Worm (Caenorhabditis elegans) whole organism, early embryonic: ENCODE measurements around the gene nuaf-3.

ENCODE experiments used
- B0310.2 ChIP-seq: sonication (generic microtip); optimal IDR thresholded peaks from 2 replicates; lab custom pipeline; 2016; ENCODE audit warnings: mild to moderate bottlenecking, missing genetic modification characterization, missing compliant biosample characterization
- F13C5.2 ChIP-seq: sonication (generic microtip); optimal IDR thresholded peaks from 2 replicates; lab custom pipeline; 2017; ENCODE audit warnings: mild to moderate bottlenecking, missing genetic modification characterization, inconsistent platforms, missing compliant biosample characterization
- aly-1 ChIP-seq: sonication (generic microtip); optimal IDR thresholded peaks from 2 replicates; lab custom pipeline; 2016; ENCODE audit warnings: missing genetic modification characterization, missing compliant biosample characterization
- ama-1 ChIP-seq: fragments of 150-350 bp; optimal IDR thresholded peaks from 2 replicates; lab custom pipeline; 2014
- ceh-13 ChIP-seq: fragments of 200-800 bp; sonication (Bioruptor generic); optimal IDR thresholded peaks from 2 replicates; lab custom pipeline; 2018; ENCODE audit warnings: mild to moderate bottlenecking, missing genetic modification characterization, missing compliant biosample characterization
- ceh-36 ChIP-seq: sonication (generic microtip); optimal IDR thresholded peaks from 2 replicates; lab custom pipeline; 2016; ENCODE audit warnings: missing genetic modification characterization, inconsistent platforms, missing compliant biosample characterization
- ets-7 ChIP-seq: sonication (generic microtip); optimal IDR thresholded peaks from 2 replicates; lab custom pipeline; 2016; ENCODE audit warnings: missing genotype, missing genetic modification characterization, missing compliant biosample characterization
- flt-1 ChIP-seq: fragments of 200-800 bp; sonication (Bioruptor generic); IDR thresholded peaks from 2 replicates; pipeline ENCODE4 v1.3.6; 2022; ENCODE audit warnings: missing genetic modification characterization, missing compliant biosample characterization
- hmbx-1 ChIP-seq: sonication (generic microtip); optimal IDR thresholded peaks from 2 replicates; lab custom pipeline; 2016; ENCODE audit warnings: mild to moderate bottlenecking, missing genetic modification characterization, missing compliant biosample characterization
- hmg-4 ChIP-seq: fragments of 200-800 bp; sonication (Bioruptor generic); optimal IDR thresholded peaks from 2 replicates; lab custom pipeline; 2018; ENCODE audit warnings: mild to moderate bottlenecking, missing genetic modification characterization, missing compliant biosample characterization
- hnd-1 ChIP-seq: sonication (generic microtip); optimal IDR thresholded peaks from 2 replicates; lab custom pipeline; 2016; ENCODE audit warnings: missing genetic modification characterization, missing compliant biosample characterization
- pes-1 ChIP-seq: fragments of 200-800 bp; sonication (Bioruptor generic); IDR thresholded peaks from 2 replicates; pipeline ENCODE4 v1.3.6; 2022; ENCODE audit warnings: missing genetic modification reagents, missing genetic modification characterization, missing compliant biosample characterization
- scrt-1 ChIP-seq: fragments of 200-800 bp; sonication (Bioruptor generic); IDR thresholded peaks from 2 replicates; pipeline ENCODE4 v1.3.6; 2022; ENCODE audit warnings: missing genetic modification characterization, missing compliant biosample characterization
- sea-1 ChIP-seq: fragments of 200-800 bp; sonication (Bioruptor generic); conservative IDR thresholded peaks from 2 replicates; pipeline ENCODE4 v1.3.6; 2022; ENCODE audit warnings: missing genetic modification characterization, missing compliant biosample characterization
- tbx-11 ChIP-seq: fragments of 200-800 bp; sonication (Bioruptor generic); IDR thresholded peaks from 2 replicates; pipeline ENCODE4 v1.3.6; 2022; ENCODE audit warnings: missing genetic modification characterization, missing compliant biosample characterization
- tbx-37 ChIP-seq: fragments of 200-800 bp; sonication (Bioruptor generic); conservative IDR thresholded peaks from 2 replicates; pipeline ENCODE4 v1.3.6; 2022; ENCODE audit warnings: missing genetic modification reagents, missing genetic modification characterization, missing compliant biosample characterization
- tra-4 ChIP-seq: sonication (generic microtip); optimal IDR thresholded peaks from 2 replicates; lab custom pipeline; 2017; ENCODE audit warnings: missing genetic modification characterization, missing compliant biosample characterization

The nuaf-3 gene

DNA sequence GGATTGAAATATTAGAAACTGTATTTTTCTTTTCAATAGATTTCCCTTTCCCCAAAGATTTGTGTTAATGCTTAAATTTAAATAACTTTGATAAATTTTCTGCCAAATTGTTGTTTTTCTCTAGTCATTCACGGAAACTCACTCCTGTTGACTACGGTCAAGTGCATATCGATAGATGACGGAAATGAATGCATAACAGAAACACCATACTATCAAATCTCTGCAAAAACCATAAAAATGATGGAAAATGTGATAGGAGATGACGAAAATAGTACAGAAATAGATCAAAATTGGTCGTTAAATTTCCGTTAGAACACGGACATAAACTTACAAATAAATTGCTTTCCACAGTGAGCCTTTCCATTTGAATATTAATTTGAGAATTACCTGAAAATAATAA, 44.9 kb downstream of the nuaf-3 start:
- no peak for TF ChIP-seq flt-1 (GFP tag; lab: Robert Waterston, UW)
- TF ChIP-seq ets-7 = no peak
- TF ChIP-seq ceh-13 (GFP tag; lab: Kevin White, UChicago) = no peak
- TF ChIP-seq sea-1 (GFP tag; lab: Robert Waterston, UW) = no peak
- no peak for TF ChIP-seq ama-1
- TF ChIP-seq hnd-1 = no peak
- TF ChIP-seq aly-1 (tag; lab: Kevin White, UChicago) = no peak
- TF ChIP-seq hmbx-1 (tag; lab: Kevin White, UChicago) = no peak
- no peak for TF ChIP-seq tbx-37 (GFP tag; lab: Robert Waterston, UW)
- no peak for TF ChIP-seq pes-1
- TF ChIP-seq hmg-4 = no peak
- TF ChIP-seq tbx-11 (GFP tag; lab: Robert Waterston, UW) = no peak
- no peak for TF ChIP-seq ceh-36 (tag; lab: Kevin White, UChicago)
- no peak for TF ChIP-seq F13C5.2 (tag; lab: Kevin White, UChicago)
- TF ChIP-seq scrt-1 (GFP tag; lab: Robert Waterston, UW) = no peak
- no peak for TF ChIP-seq B0310.2 (tag; lab: Kevin White, UChicago)
- no peak for TF ChIP-seq tra-4 (tag; lab: Kevin White, UChicago)

DNA sequence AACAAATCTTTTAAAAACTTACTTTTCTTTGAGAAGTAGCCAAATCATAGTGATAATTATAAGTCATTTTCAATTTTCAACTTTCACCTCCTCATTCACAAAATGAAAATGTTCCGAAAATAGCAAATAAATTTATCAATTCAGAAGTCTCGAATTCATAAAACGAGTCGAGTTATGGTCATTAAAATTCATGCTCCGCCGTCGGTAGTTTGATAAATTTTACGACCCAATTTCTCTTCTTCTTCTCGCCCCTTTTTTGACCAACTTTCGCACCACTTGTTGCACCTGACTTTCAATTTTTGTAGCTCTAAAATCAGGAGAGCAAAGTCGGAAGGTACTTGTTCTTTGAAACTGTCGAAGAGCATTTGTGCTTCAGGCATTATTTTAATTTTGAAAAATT, 46.0 kb downstream of the nuaf-3 start, which contains the start of gene best-7:
TSS of gene best-7 (minus strand) at position 239 of the 400 bp plus-strand sequence.
- TF ChIP-seq sea-1 (GFP tag; lab: Robert Waterston, UW) = no peak
- no peak for TF ChIP-seq scrt-1 (GFP tag; lab: Robert Waterston, UW)
- TF ChIP-seq tra-4 (tag; lab: Kevin White, UChicago) = no peak
- TF ChIP-seq pes-1 = no peak
- TF ChIP-seq ceh-13 (GFP tag; lab: Kevin White, UChicago) = no peak
- TF ChIP-seq aly-1 (tag; lab: Kevin White, UChicago) = no peak
- TF ChIP-seq hmbx-1 (tag; lab: Kevin White, UChicago) = no peak
- no peak for TF ChIP-seq ceh-36 (tag; lab: Kevin White, UChicago)

DNA sequence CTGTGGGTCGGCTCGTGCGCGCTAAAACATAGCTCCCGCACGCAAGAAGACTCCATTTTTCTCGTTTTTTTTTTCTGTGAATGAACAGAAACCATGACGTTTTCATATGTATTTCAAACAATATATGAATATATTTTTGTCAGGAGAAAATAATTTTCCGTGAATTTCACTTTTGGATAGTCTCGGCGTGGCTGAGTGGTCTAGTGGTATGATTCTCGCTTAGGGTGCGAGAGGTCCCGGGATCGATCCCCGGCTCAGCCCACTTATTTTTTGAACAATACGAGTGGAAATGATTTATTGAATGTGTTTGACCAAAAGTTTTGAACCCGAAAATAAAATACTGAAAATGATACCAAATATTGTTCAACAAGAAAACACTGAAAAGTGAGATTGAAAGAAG, 47.3 kb downstream of the nuaf-3 start:
- TF ChIP-seq F13C5.2 (tag; lab: Kevin White, UChicago) (no peak), ets-7 (no peak), pes-1 (no peak), tbx-37 (GFP tag; lab: Robert Waterston, UW) (no peak)
